Worm (Caenorhabditis elegans): ENCODE measurements around the gene pro-1.

pro-1 gene

DNA sequence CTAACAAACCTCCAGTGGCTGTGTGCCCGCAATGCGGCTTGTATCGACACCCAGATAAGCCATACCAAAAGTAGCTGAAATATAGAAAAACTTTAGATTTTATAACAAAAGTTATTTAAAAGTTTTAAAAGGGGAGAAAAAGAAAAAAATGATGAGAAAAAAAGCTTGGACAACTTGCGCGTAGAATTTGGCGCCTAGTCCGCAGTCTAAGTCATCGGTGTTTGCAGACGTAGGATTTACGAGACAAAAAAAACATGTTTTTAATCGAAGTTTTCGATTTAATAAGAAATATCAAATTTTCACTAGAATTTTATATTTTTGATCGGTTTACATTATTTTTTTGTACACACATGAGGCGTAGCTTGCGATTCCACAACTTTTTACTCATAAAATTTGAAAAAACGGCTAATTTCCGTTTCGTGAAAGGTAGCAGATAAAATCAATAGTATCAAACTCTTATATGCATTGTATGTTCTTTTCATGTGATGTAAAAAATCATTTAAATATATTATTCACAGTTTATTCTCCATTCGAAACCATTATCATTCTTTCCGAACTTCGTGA is at the start of gene pro-1:
Gene pro-1 (minus strand): TSS at position 74 of the 564 bp plus-strand sequence.
- TF ChIP-seq W03F9.2 (tag; optimal IDR thresholded peaks at IDR 0.05) (peak; percentile 90), dao-5 (tag; optimal IDR thresholded peaks at IDR 0.05) (peak; percentile 62), him-1 (tag; optimal IDR thresholded peaks at IDR 0.05) (peak; percentile 88)

DNA sequence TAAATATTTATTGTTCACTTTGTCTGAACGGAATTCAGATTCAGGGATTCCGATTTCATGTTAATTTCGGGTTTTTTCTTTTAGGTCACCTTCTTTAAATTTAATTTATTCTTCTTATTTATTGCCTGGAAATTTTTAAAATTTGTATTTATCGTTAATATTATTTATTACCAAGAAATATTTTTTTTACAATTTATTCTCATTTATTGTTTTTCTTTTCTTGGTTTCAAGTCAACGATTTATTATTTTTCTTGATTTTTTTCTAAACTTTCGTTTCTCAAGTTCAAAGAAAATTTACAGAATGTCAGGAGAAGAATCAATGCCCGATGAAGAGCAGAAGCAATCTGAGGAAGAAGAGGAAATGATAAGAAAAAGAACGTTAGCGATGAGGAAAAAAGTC is 45.9 kb upstream of the pro-1 start, which contains the start of gene crn-3:
Gene crn-3 (plus strand): TSS at position 301 of the 400 bp plus-strand sequence.
- no peak for TF ChIP-seq dao-5 (tag; optimal IDR thresholded peaks at IDR 0.05)
- TF ChIP-seq W03F9.2 (tag; optimal IDR thresholded peaks at IDR 0.05) = no peak
- TF ChIP-seq him-1 (tag; optimal IDR thresholded peaks at IDR 0.05) = no peak

DNA sequence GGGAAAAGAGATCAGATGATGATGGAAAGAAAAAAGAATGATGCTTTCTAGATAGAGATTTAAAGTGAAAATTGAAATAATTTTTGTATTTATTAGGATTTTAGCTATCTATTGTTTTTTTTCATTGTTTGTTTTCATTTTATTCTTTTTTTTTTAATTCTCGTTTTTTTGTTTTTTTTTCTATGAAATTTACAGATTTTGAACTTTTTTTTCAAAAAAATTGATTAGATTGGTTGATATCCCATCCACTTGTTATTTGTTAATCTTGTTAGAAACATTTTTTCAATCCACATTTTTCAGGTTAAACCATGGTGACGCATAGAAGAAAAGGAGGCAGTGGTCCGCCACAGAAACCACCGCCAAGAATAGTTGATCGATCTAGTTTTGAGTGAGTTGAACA is 42.2 kb upstream of the pro-1 start, which contains the start of gene algn-9:
Gene algn-9 (plus strand): TSS at position 301 of the 400 bp plus-strand sequence.
- no peak for TF ChIP-seq him-1 (tag; optimal IDR thresholded peaks at IDR 0.05)
- no peak for TF ChIP-seq W03F9.2 (tag; optimal IDR thresholded peaks at IDR 0.05)
- no peak for TF ChIP-seq dao-5 (tag; optimal IDR thresholded peaks at IDR 0.05)

DNA sequence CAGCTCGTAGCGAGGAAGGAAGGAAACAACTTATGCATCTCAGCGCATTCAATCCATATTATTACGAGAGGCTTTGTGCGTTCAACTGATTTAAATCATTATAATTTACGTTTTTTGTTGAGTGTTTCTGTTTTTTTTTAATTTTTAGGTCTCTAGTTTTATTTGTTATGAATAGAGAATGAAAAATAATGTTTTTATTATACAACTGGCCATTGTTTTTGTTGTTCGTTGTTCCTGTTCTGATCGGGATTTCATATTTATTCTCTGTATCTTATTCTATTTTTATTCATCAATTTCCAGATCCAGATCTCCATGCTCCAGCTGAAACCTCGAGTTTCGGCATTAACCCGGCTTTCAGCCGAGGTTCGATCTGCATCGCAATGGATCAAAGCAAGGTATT is 40.5 kb upstream of the pro-1 start, which contains the start of gene mrps-22:
Gene mrps-22 (plus strand): TSS at position 301 of the 400 bp plus-strand sequence.
- TF ChIP-seq him-1 (tag; optimal IDR thresholded peaks at IDR 0.05) = no peak
- TF ChIP-seq dao-5 (tag; optimal IDR thresholded peaks at IDR 0.05) = no peak
- no peak for TF ChIP-seq W03F9.2 (tag; optimal IDR thresholded peaks at IDR 0.05)

DNA sequence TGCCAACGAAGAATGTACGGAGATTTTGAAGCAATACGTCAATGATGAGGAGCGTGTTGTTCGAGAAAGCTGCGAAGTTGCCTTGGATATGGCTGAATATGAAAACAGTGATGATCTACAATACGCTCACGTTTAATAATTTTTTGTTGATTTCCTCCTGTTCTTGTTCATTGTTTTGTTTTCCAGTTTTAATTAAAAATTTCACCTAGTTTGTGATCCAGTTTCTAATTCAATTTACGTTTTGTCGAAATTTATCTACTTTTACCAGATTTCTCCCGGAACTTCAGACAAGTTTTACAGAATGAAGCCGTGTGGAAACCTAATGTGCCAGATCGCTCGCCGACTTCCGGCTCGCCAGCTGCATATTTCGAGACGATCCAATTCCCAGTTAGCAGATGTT is 39.0 kb upstream of the pro-1 start, which contains the start of gene dap-3:
Gene dap-3 (plus strand): TSS at position 301 of the 400 bp plus-strand sequence.
- TF ChIP-seq W03F9.2 (tag; optimal IDR thresholded peaks at IDR 0.05) = no peak
- no peak for TF ChIP-seq dao-5 (tag; optimal IDR thresholded peaks at IDR 0.05)
- TF ChIP-seq him-1 (tag; optimal IDR thresholded peaks at IDR 0.05) = no peak

DNA sequence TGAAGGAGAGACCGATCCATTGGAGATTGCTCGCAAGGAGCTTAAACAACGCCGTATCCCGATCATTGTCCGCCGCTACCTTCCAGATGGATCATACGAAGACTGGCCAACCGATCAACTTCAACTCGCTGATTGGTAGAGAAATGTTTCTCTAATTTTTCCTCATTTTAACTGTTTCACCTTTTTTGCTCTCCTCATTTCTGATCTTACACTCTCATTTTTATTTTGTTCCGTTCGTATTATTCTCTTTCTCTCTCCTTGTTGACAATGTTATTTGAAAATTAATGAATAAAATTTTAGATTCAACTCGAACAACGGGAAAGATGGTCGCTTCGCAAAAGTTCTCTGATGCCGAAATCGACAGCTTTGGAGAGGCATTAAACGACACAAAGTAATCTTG is 37.9 kb upstream of the pro-1 start, which contains the start of gene dohh-1:
Gene dohh-1 (plus strand): TSS at position 301 of the 400 bp plus-strand sequence.
- TF ChIP-seq dao-5 (tag; optimal IDR thresholded peaks at IDR 0.05) (no peak), W03F9.2 (tag; optimal IDR thresholded peaks at IDR 0.05) (no peak), him-1 (tag; optimal IDR thresholded peaks at IDR 0.05) (no peak)

DNA sequence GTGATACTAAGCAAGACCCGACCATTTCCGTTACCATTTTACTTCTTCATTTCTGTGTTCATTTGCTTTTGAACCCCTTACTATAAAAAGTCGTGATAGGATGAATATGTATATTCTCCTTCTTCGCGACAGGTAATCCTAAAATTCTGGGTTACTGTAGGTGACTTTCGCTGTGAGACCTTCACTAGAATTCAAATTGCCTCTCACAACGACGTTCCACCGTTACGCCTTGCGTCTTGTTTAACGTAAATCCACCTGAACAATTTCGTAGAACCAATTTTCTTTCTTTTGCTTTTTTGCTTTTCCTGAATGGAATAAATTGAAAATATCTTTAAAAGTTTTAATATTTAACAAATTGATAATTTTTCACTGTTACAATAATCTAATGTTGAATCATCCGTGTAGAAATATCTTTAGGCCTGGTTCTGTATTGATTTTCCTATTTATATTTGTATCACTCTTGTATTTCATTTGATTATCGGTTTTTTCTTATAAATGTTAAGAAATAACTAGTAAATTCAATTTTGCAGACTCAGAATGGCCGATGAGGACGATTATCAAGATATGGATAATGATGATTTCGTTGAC is 37.1 kb upstream of the pro-1 start, which contains the start of gene rpb-6:
Gene rpb-6 (plus strand): TSS at position 538 of the 588 bp plus-strand sequence.
- TF ChIP-seq dao-5 (tag; optimal IDR thresholded peaks at IDR 0.05) = no peak
- no peak for TF ChIP-seq him-1 (tag; optimal IDR thresholded peaks at IDR 0.05)
- no peak for TF ChIP-seq W03F9.2 (tag; optimal IDR thresholded peaks at IDR 0.05)

DNA sequence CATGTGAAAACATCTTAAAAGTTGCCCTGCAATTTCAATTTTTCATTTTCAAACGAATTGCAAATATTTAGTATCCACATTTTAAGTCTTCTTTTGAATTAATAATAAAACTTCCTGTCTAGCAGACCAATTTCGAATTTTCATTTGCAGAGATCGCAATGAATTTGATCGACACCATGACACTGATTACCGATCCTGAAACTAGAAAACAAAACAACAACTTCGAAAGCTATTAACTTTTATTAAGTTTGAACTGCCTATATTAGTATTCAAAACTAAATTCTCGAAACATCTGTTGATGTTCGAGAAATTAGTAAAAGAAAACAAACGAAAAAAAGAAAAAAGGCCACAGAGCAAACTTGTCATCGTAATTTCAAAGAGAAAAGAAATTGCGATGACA is 32.4 kb upstream of the pro-1 start:
- no peak for TF ChIP-seq him-1 (tag; optimal IDR thresholded peaks at IDR 0.05)
- no peak for TF ChIP-seq W03F9.2 (tag; optimal IDR thresholded peaks at IDR 0.05)
- no peak for TF ChIP-seq dao-5 (tag; optimal IDR thresholded peaks at IDR 0.05)

DNA sequence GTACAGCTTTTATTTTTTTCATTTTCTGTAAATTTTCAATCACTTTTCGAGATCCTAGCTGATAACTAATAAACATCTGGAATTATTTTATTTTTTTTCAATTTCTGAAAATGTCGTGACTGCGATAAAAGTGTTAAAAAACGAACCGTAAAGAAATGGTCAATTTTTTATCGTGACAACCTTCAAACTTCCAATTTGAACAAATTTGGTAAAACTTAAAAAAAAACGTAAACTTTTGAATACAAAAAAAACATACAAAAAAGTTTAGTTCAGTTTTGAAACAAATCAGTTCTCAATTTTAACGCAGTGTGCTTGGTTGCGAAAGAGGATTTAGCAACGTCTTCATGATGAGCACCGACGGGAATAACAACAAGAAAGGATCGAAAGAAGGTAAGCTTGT is 30.2 kb upstream of the pro-1 start, which contains the start of gene C06A1.3:
Gene C06A1.3 (plus strand): TSS at position 301 of the 400 bp plus-strand sequence.
- TF ChIP-seq W03F9.2 (tag; optimal IDR thresholded peaks at IDR 0.05) (no peak), dao-5 (tag; optimal IDR thresholded peaks at IDR 0.05) (no peak), him-1 (tag; optimal IDR thresholded peaks at IDR 0.05) (no peak)

DNA sequence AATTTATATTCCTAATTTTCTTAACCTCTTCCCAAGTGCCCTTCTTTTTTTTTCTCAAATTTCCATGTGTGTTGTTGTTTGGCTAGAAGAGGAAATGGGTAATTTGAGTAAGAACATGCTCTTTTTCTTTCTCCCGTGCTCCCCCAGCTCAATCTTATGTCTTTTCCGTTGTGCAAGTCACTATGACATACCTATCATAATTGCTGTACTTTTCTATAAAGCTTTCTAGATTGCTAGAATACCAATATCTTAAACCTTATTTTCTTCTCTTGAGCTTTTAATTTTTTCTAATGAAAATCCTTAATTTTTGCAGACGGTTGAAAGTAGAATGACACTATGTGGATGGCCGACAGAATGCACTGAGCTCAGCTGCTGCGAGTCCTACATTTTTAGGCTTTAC is 28.5 kb upstream of the pro-1 start, which contains the start of gene txt-13:
Gene txt-13 (plus strand): TSS at position 301 of the 400 bp plus-strand sequence.
- no peak for TF ChIP-seq W03F9.2 (tag; optimal IDR thresholded peaks at IDR 0.05)
- TF ChIP-seq dao-5 (tag; optimal IDR thresholded peaks at IDR 0.05) = no peak
- TF ChIP-seq him-1 (tag; optimal IDR thresholded peaks at IDR 0.05) = no peak

DNA sequence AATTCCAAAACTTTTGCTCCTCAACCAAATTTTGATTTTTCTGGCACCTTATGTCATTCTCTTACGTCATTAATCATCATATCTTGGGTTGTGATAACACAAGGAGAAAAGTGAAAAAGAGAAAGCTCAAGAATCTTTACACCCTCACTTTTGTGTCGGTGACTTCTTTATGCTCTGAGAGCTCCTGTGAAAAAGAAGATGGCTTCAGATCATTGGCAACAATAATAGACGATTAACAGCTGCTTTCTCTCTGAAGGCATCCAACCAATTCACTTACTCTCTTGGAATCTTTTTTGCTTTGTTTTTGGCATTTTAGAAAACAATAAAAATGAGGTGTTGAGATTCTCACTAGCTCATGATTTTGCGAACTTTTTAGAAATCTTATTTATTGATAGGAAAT is 27.7 kb upstream of the pro-1 start:
- TF ChIP-seq him-1 (tag; optimal IDR thresholded peaks at IDR 0.05) (no peak), dao-5 (tag; optimal IDR thresholded peaks at IDR 0.05) (no peak), W03F9.2 (tag; optimal IDR thresholded peaks at IDR 0.05) (no peak)

DNA sequence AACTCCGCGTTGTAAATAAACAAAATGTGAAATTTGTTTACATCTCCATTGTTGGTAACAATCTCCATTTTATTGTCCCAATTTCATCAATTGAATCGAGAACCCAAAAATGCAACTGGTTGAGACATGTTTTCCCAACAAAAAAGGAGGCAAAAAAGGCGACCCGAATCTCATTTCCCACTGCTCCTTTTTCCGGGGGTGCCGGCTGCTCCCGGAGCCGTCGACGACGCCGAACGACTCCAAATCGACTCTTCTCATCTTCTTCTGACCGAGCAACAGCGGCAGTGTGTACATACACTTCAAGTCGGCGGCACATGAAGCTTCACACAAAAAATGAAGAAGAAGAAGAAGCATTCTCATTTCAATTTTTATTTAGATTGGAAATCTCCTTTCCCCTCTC is 24.7 kb upstream of the pro-1 start:
- TF ChIP-seq W03F9.2 (tag; optimal IDR thresholded peaks at IDR 0.05) (no peak), him-1 (tag; optimal IDR thresholded peaks at IDR 0.05) (no peak), dao-5 (tag; optimal IDR thresholded peaks at IDR 0.05) (no peak)

DNA sequence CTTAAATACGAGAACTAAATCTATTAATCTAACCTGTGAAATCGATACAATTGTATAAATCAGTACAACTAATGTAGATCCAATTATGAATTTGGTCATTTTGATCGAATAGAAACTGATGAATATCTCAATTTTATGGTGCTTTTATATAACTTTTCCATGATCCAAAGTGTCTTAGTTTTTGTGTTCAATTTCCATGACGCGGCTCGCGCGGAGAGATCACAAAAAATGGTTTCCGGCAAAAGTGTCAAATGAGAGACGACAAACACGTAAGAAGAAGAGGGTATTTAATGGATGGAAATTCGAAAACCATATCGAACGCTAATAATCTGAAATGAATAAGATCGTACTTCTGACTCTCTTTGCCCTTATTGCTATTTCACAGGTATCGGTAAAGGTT is 22.8 kb upstream of the pro-1 start, which contains the start of the genes C06A1.6 and C06A1.7:
Gene C06A1.6 (minus strand): TSS at position 101 of the 400 bp plus-strand sequence.
Gene C06A1.7 (plus strand): TSS at position 314 of the 400 bp plus-strand sequence.
- TF ChIP-seq dao-5 (tag; optimal IDR thresholded peaks at IDR 0.05) (no peak), W03F9.2 (tag; optimal IDR thresholded peaks at IDR 0.05) (no peak), him-1 (tag; optimal IDR thresholded peaks at IDR 0.05) (no peak)

DNA sequence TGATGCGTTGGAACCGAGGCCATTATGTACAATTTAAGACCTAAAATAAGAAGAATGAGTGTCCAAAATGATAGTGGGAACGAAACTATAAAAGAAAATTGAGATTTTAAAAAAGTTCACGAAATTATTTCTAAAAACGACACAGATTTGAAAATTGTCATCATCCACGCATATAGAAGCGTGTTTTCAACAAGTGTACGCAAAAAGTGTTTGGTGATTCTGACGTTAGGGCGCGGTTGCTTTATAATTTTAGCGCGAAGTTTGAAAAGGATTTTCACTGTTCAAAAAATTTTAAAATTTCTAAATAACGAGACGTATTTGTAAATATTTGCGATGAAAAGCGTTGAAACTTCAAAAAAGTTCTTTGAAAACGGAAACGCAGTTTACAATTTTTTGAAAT is 21.6 kb upstream of the pro-1 start, which contains the start of gene cdc-48.1:
Gene cdc-48.1 (minus strand): TSS at position 40 of the 400 bp plus-strand sequence.
- TF ChIP-seq W03F9.2 (tag; optimal IDR thresholded peaks at IDR 0.05) = peak; percentile 99
- peak; percentile 100 for TF ChIP-seq him-1 (tag; optimal IDR thresholded peaks at IDR 0.05)
- peak; percentile 80 for TF ChIP-seq dao-5 (tag; optimal IDR thresholded peaks at IDR 0.05)
